Worm (Caenorhabditis elegans) whole organism, young adult: ENCODE results near the gene C45B11.5.

Experiments used
- B0019.2 ChIP-seq: fragments of 200-800 bp; sonication (Bioruptor generic); conservative IDR thresholded peaks from 2 replicates; pipeline ENCODE4 v1.3.6; 2022; ENCODE audit warnings: missing genetic modification reagents, missing genetic modification characterization, missing compliant biosample characterization
- B0261.1 ChIP-seq: sonication (generic microtip); optimal IDR thresholded peaks from 2 replicates; lab custom pipeline; 2016; ENCODE audit warnings: mild to moderate bottlenecking, missing genetic modification characterization, moderate library complexity, missing compliant biosample characterization
- B0336.3 ChIP-seq: fragments of 200-800 bp; sonication (Bioruptor generic); IDR thresholded peaks from 2 replicates; pipeline ENCODE4 v1.3.6; 2022; ENCODE audit warnings: missing genetic modification characterization, missing compliant biosample characterization
- F10E7.11 ChIP-seq: sonication (generic microtip); optimal IDR thresholded peaks from 2 replicates; lab custom pipeline; 2017; ENCODE audit warnings: mild to moderate bottlenecking, missing genetic modification characterization, moderate library complexity, missing compliant biosample characterization
- F23B12.7 ChIP-seq: sonication (generic microtip); optimal IDR thresholded peaks from 2 replicates; lab custom pipeline; 2017; ENCODE audit warnings: missing genetic modification characterization, mild to moderate bottlenecking, missing compliant biosample characterization, antibody characterized with exemption, moderate library complexity; ENCODE audit not compliant: insufficient read depth
- F37B4.10 ChIP-seq: fragments of 200-800 bp; sonication (Bioruptor generic); IDR thresholded peaks from 2 replicates; pipeline ENCODE4 v1.3.6; 2022; ENCODE audit warnings: missing genetic modification characterization, missing compliant biosample characterization
- F39B2.1 ChIP-seq: fragments of 200-800 bp; sonication (Bioruptor generic); IDR thresholded peaks from 2 replicates; pipeline ENCODE4 v1.3.6; 2022; ENCODE audit warnings: missing genetic modification reagents, missing genetic modification characterization, missing compliant biosample characterization
- F57A8.1 ChIP-seq: fragments of 200-800 bp; sonication (Bioruptor generic); optimal IDR thresholded peaks from 2 replicates; lab custom pipeline; 2018; ENCODE audit warnings: mild to moderate bottlenecking, missing genetic modification characterization, moderate library complexity, missing compliant biosample characterization
- K11D2.4 ChIP-seq: fragments of 200-800 bp; sonication (Bioruptor generic); IDR thresholded peaks from 2 replicates; pipeline ENCODE4 v1.3.6; 2022; ENCODE audit warnings: missing genetic modification reagents, missing genetic modification characterization, missing compliant biosample characterization
- K12H6.12 ChIP-seq: fragments of 200-800 bp; sonication (Bioruptor generic); optimal IDR thresholded peaks from 2 replicates; lab custom pipeline; 2018; ENCODE audit warnings: mild to moderate bottlenecking, missing genetic modification characterization, missing compliant biosample characterization
- Y67H2A.10 ChIP-seq: fragments of 200-800 bp; sonication (Bioruptor generic); conservative IDR thresholded peaks from 2 replicates; pipeline ENCODE4 v1.3.6; 2022; ENCODE audit warnings: missing genetic modification reagents, missing genetic modification characterization, missing compliant biosample characterization
- Y79H2A.3 ChIP-seq: fragments of 200-800 bp; sonication (Bioruptor generic); conservative IDR thresholded peaks from 2 replicates; pipeline ENCODE4 v1.3.6; 2022; ENCODE audit warnings: missing genetic modification reagents, missing genetic modification characterization, missing compliant biosample characterization
- Y95B8A.8 ChIP-seq: fragments of 200-800 bp; sonication (Bioruptor generic); IDR thresholded peaks from 2 replicates; pipeline ENCODE4 v1.3.6; 2022; ENCODE audit warnings: missing genetic modification reagents, missing genetic modification characterization, missing compliant biosample characterization
- akir-1 ChIP-seq: fragments of 200-800 bp; sonication (Bioruptor generic); optimal IDR thresholded peaks from 2 replicates; lab custom pipeline; 2018; ENCODE audit warnings: mild to moderate bottlenecking, missing genetic modification characterization, moderate library complexity, missing compliant biosample characterization
- ama-1 ChIP-seq, 3 experiments: fragments of 150-350 bp in 1 of 3; sonication (generic microtip) in 2 of 3; optimal IDR thresholded peaks; 2 replicates each; lab custom pipeline; 2014 to 2018; ENCODE audit warnings: missing biosample characterization in 2 of 3, missing genetic modification characterization in 2 of 3, missing genetic modification reagents in 2 of 3
- aptf-3 ChIP-seq: fragments of 200-800 bp; sonication (Bioruptor generic); IDR thresholded peaks from 2 replicates; pipeline ENCODE4 v1.3.6; 2022; ENCODE audit warnings: missing genetic modification characterization, missing compliant biosample characterization
- attf-3 ChIP-seq: fragments of 200-800 bp; sonication (Bioruptor generic); conservative IDR thresholded peaks from 2 replicates; pipeline ENCODE4 v1.3.6; 2022; ENCODE audit warnings: missing genetic modification reagents, missing genetic modification characterization, missing compliant biosample characterization
- attf-6 ChIP-seq: fragments of 200-800 bp; sonication (Bioruptor generic); IDR thresholded peaks from 2 replicates; pipeline ENCODE4 v1.3.6; 2022; ENCODE audit warnings: missing genetic modification reagents, missing genetic modification characterization, missing compliant biosample characterization
- ceh-40 ChIP-seq: fragments of 200-800 bp; sonication (Bioruptor generic); IDR thresholded peaks from 2 replicates; pipeline ENCODE4 v1.3.6; 2022; ENCODE audit warnings: missing genetic modification characterization, missing compliant biosample characterization
- ceh-79 ChIP-seq: sonication (generic microtip); optimal IDR thresholded peaks from 2 replicates; lab custom pipeline; 2017; ENCODE audit warnings: mild to moderate bottlenecking, missing genetic modification characterization, missing compliant biosample characterization
- ceh-91 ChIP-seq: fragments of 200-800 bp; sonication (Bioruptor generic); IDR thresholded peaks from 2 replicates; pipeline ENCODE4 v1.3.6; 2022; ENCODE audit warnings: missing genetic modification reagents, missing genetic modification characterization, missing compliant biosample characterization
- egl-18 ChIP-seq: fragments of 200-800 bp; sonication (Bioruptor generic); IDR thresholded peaks from 2 replicates; pipeline ENCODE4 v1.3.6; 2022; ENCODE audit warnings: missing genetic modification reagents, missing genetic modification characterization, missing compliant biosample characterization
- egrh-3 ChIP-seq: fragments of 200-800 bp; sonication (Bioruptor generic); IDR thresholded peaks from 2 replicates; pipeline ENCODE4 v1.3.6; 2022; ENCODE audit warnings: missing genetic modification reagents, missing genetic modification characterization, missing compliant biosample characterization
- ets-4 ChIP-seq: fragments of 200-800 bp; sonication (Bioruptor generic); optimal IDR thresholded peaks from 2 replicates; lab custom pipeline; 2018; ENCODE audit warnings: mild to moderate bottlenecking, missing genetic modification characterization, missing compliant biosample characterization
- fkh-3 ChIP-seq: sonication (generic microtip); optimal IDR thresholded peaks from 2 replicates; lab custom pipeline; 2016; ENCODE audit warnings: mild to moderate bottlenecking, missing genetic modification characterization, missing compliant biosample characterization
- him-1 ChIP-seq: sonication (generic microtip); optimal IDR thresholded peaks from 2 replicates; lab custom pipeline; 2016; ENCODE audit warnings: missing genotype, missing genetic modification reagents, missing genetic modification characterization, missing compliant biosample characterization
- hmg-1.2 ChIP-seq: fragments of 200-800 bp; sonication (Bioruptor generic); IDR thresholded peaks from 2 replicates; pipeline ENCODE4 v1.3.6; 2022; ENCODE audit warnings: missing genetic modification reagents, missing genetic modification characterization, missing compliant biosample characterization
- hrde-1 ChIP-seq: sonication (generic microtip); optimal IDR thresholded peaks from 2 replicates; lab custom pipeline; 2016; ENCODE audit warnings: missing genetic modification characterization, mild to moderate bottlenecking, missing compliant biosample characterization, moderate library complexity, missing genotype, missing genetic modification reagents, borderline replicate concordance
- hsf-1 ChIP-seq: fragments of 200-800 bp; sonication (Bioruptor generic); IDR thresholded peaks from 2 replicates; pipeline ENCODE4 v1.3.6; 2022; ENCODE audit warnings: missing genetic modification reagents, missing genetic modification characterization, missing compliant biosample characterization
- lag-1 ChIP-seq: fragments of 200-800 bp; sonication (Bioruptor generic); IDR thresholded peaks from 2 replicates; pipeline ENCODE4 v1.3.6; 2022; ENCODE audit warnings: missing genetic modification reagents, missing genetic modification characterization, missing compliant biosample characterization
- let-526 ChIP-seq: fragments of 200-800 bp; sonication (Bioruptor generic); IDR thresholded peaks from 2 replicates; pipeline ENCODE4 v1.3.6; 2022; ENCODE audit warnings: missing genetic modification reagents, missing genetic modification characterization, missing compliant biosample characterization
- let-607 ChIP-seq, 2 experiments: fragments of 200-800 bp in 1 of 2; sonication (Bioruptor generic) in 1 of 2; sonication (generic microtip) in 1 of 2; optimal IDR thresholded peaks; 2 replicates each; lab custom pipeline; 2016 to 2018; ENCODE audit warnings: mild to moderate bottlenecking in 2 of 2, missing compliant biosample characterization in 2 of 2, missing genetic modification characterization in 2 of 2, moderate library complexity in 2 of 2, missing genotype in 1 of 2
- lin-54 ChIP-seq: fragments of 200-800 bp; sonication (Bioruptor generic); optimal IDR thresholded peaks from 2 replicates; lab custom pipeline; 2018; ENCODE audit warnings: mild to moderate bottlenecking, missing genetic modification characterization, missing compliant biosample characterization
- lsl-1 ChIP-seq: fragments of 200-800 bp; sonication (Bioruptor generic); optimal IDR thresholded peaks from 2 replicates; lab custom pipeline; 2018; ENCODE audit warnings: mild to moderate bottlenecking, missing genetic modification characterization, moderate library complexity, missing compliant biosample characterization
- madf-10 ChIP-seq: sonication (generic microtip); optimal IDR thresholded peaks from 2 replicates; lab custom pipeline; 2016; ENCODE audit warnings: mild to moderate bottlenecking, missing genetic modification characterization, missing compliant biosample characterization
- madf-6 ChIP-seq: fragments of 200-800 bp; sonication (Bioruptor generic); IDR thresholded peaks from 2 replicates; pipeline ENCODE4 v1.3.6; 2022; ENCODE audit warnings: missing genetic modification reagents, missing genetic modification characterization, missing compliant biosample characterization
- mxl-1 ChIP-seq: sonication (generic microtip); optimal IDR thresholded peaks from 2 replicates; lab custom pipeline; 2016; ENCODE audit warnings: missing genetic modification characterization, missing compliant biosample characterization
- rec-8 ChIP-seq, 2 experiments: sonication (generic microtip); optimal IDR thresholded peaks; 2 replicates each; lab custom pipeline; 2016; ENCODE audit warnings: mild to moderate bottlenecking in 2 of 2, missing genetic modification characterization in 2 of 2, missing genetic modification reagents in 2 of 2, missing genotype in 2 of 2, missing biosample characterization in 1 of 2, missing compliant biosample characterization in 1 of 2, moderate library complexity in 1 of 2
- repo-1 ChIP-seq: sonication (generic microtip); optimal IDR thresholded peaks from 2 replicates; lab custom pipeline; 2017; ENCODE audit warnings: mild to moderate bottlenecking, missing genetic modification characterization, missing compliant biosample characterization
- tlf-1 ChIP-seq: fragments of 200-800 bp; sonication (Bioruptor generic); optimal IDR thresholded peaks from 2 replicates; lab custom pipeline; 2018; ENCODE audit warnings: mild to moderate bottlenecking, missing genetic modification characterization, missing compliant biosample characterization
- unc-130 ChIP-seq: sonication (generic microtip); optimal IDR thresholded peaks from 2 replicates; lab custom pipeline; 2016; ENCODE audit warnings: missing genetic modification reagents, missing genetic modification characterization, missing compliant biosample characterization
- unc-62 ChIP-seq: fragments of 150-350 bp; optimal IDR thresholded peaks from 2 replicates; lab custom pipeline; 2014; ENCODE audit warnings: missing biosample characterization, missing genetic modification reagents, missing genetic modification characterization
- xnd-1 ChIP-seq: sonication (generic microtip); optimal IDR thresholded peaks from 2 replicates; lab custom pipeline; 2016; ENCODE audit warnings: missing genotype, missing genetic modification reagents, missing genetic modification characterization, missing compliant biosample characterization

Gene C45B11.5

DNA sequence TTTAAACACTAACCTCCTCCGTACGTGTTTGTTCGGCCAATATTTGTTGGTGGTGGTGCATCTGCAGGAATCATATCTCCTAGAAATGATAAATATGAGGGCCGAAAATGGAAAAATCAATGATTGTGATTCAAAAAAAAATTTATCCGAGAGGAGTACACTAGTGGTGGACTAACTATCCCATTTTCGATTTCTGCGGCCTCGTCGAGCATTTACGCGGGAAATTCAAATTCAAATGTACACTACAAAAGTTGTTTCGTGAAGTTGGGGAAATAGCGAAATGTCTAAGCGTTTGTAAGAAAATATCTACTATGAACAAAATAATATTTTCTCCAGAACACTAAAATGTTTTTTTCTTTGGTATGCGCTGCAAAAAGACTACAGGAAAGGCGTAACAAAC lies 12.3 kb upstream of the C45B11.5 start (continued):
- TF ChIP-seq hmg-1.2 (GFP tag; lab: Robert Waterston, UW) (no peak), unc-62 (GFP tag; lab: Kevin White, UChicago) (no peak), K12H6.12 (tag; lab: Kevin White, UChicago) (peak; percentile 58), lag-1 (GFP tag; lab: Robert Waterston, UW) (no peak), attf-6 (GFP tag; lab: Robert Waterston, UW) (no peak), Y95B8A.8 (GFP tag; lab: Robert Waterston, UW) (no peak), egl-18 (GFP tag; lab: Robert Waterston, UW) (no peak), let-607 (tag; optimal IDR thresholded peaks at IDR 0.05; lab: Kevin White, UChicago) (peak in 1 of 2 experiments; percentile 7), ceh-91 (GFP tag; lab: Robert Waterston, UW) (0 out of 2 replicates have a peak, but pooled peaks have one; percentile 27), F23B12.7 (no peak), tlf-1 (no peak), ama-1 (optimal IDR thresholded peaks at IDR 0.05; lab: Kevin White, UChicago) (no peak), ama-1 (GFP tag; optimal IDR thresholded peaks at IDR 0.05; lab: Kevin White, UChicago) (no peak)
- TF ChIP-seq, all 124 proteins: peak for 34

- TF ChIP-seq ets-4, result no peak
- no peak for TF ChIP-seq K11D2.4
- no peak for TF ChIP-seq Y79H2A.3 (GFP tag; lab: Robert Waterston, UW)
- TF ChIP-seq akir-1 (GFP tag; lab: Kevin White, UChicago), result no peak
- TF ChIP-seq F10E7.11, result no peak
- TF ChIP-seq F57A8.1, result no peak
- TF ChIP-seq hmg-1.2 (GFP tag; lab: Robert Waterston, UW), result no peak
- TF ChIP-seq madf-6 (GFP tag; lab: Robert Waterston, UW), result no peak
- TF ChIP-seq let-526, result no peak
- no peak for TF ChIP-seq hrde-1 (tag; lab: Kevin White, UChicago)
- TF ChIP-seq lsl-1, result no peak
- no peak for TF ChIP-seq B0261.1 (tag; lab: Kevin White, UChicago)
- no peak for TF ChIP-seq ceh-40 (GFP tag; lab: Robert Waterston, UW)
- TF ChIP-seq F37B4.10 (GFP tag; lab: Robert Waterston, UW), result no peak
- no peak for TF ChIP-seq xnd-1 (tag; lab: Kevin White, UChicago)
- TF ChIP-seq madf-10 (tag; lab: Kevin White, UChicago), result no peak
- TF ChIP-seq him-1 (tag; lab: Kevin White, UChicago), result no peak
- TF ChIP-seq B0019.2 (GFP tag; lab: Robert Waterston, UW), result no peak
- TF ChIP-seq F39B2.1 (GFP tag; lab: Robert Waterston, UW), result no peak
- TF ChIP-seq egrh-3 (GFP tag; lab: Robert Waterston, UW), result no peak
- TF ChIP-seq, all 124 proteins: peak for 0
Measured at ce11 chrV:11030675-11031074, 10.9 kb upstream of the C45B11.5 start.

DNA sequence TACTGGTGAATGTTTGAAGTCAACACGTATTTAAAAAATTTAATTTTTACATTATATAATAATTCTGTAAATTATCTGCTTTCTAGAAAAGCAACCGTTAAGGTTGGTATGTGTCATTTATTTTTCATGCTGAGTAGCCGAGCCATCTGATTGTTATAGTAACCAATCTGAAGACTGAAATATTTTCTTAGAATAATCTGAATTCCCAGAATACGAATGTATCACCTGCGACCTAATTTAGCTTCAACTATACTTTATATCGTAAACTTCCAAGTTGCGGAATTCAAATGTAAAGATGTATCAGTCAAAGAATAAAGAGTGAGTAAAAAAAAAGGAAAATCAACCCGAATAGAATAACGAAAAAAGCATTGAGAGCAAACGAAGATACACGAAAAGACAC lies 8.4 kb upstream of the C45B11.5 start:
- TF ChIP-seq lin-54 (GFP tag; lab: Kevin White, UChicago) (no peak), F10E7.11 (no peak), repo-1 (no peak), Y67H2A.10 (GFP tag; lab: Robert Waterston, UW) (no peak), xnd-1 (tag; lab: Kevin White, UChicago) (no peak), fkh-3 (no peak), mxl-1 (tag; lab: Kevin White, UChicago) (no peak), unc-130 (GFP tag; lab: Kevin White, UChicago) (no peak), B0019.2 (GFP tag; lab: Robert Waterston, UW) (no peak), ceh-40 (GFP tag; lab: Robert Waterston, UW) (no peak), aptf-3 (GFP tag; lab: Robert Waterston, UW) (no peak), rec-8 (tag; optimal IDR thresholded peaks at IDR 0.05; lab: Kevin White, UChicago) (no peak), ceh-79 (tag; lab: Kevin White, UChicago) (no peak), hsf-1 (GFP tag; lab: Robert Waterston, UW) (no peak), hmg-1.2 (GFP tag; lab: Robert Waterston, UW) (no peak), attf-3 (no peak), hrde-1 (tag; lab: Kevin White, UChicago) (no peak), B0336.3 (GFP tag; lab: Robert Waterston, UW) (no peak), K11D2.4 (no peak)
